Worm (Caenorhabditis elegans) whole organism, L3 larva: ENCODE measurements around the gene T25B6.6.
A peak's percentile ranks its signal among the peaks of the same experiment; 100 is the strongest.

Source experiments
- R02D3.7 ChIP-seq: fragments of 150-350 bp; optimal IDR thresholded peaks from 2 replicates; lab custom pipeline; 2014; ENCODE audit warnings: missing biosample characterization, missing genetic modification characterization
- ZK546.5 ChIP-seq: sonication (generic microtip); optimal IDR thresholded peaks from 2 replicates; lab custom pipeline; 2017; ENCODE audit warnings: missing biosample characterization, missing genetic modification characterization
- aly-2 ChIP-seq: fragments of 150-350 bp; optimal IDR thresholded peaks from 2 replicates; lab custom pipeline; 2014; ENCODE audit warnings: missing biosample characterization, missing genetic modification characterization
- ceh-16 ChIP-seq: sonication (generic microtip); optimal IDR thresholded peaks from 2 replicates; lab custom pipeline; 2017; ENCODE audit warnings: missing biosample characterization, missing genetic modification characterization
- ceh-9 ChIP-seq: sonication (generic microtip); optimal IDR thresholded peaks from 2 replicates; lab custom pipeline; 2018; ENCODE audit warnings: missing biosample characterization, missing genetic modification characterization
- egl-27 ChIP-seq: sonication (generic microtip); optimal IDR thresholded peaks from 4 replicates; lab custom pipeline; 2017; ENCODE audit warnings: missing biosample characterization, missing genetic modification reagents, missing genetic modification characterization
- egl-5 ChIP-seq: fragments of 150-350 bp; optimal IDR thresholded peaks from 2 replicates; lab custom pipeline; 2017; ENCODE audit warnings: missing biosample characterization, missing genetic modification reagents, missing genetic modification characterization, inconsistent platforms
- elt-2 ChIP-seq: sonication (generic microtip); optimal IDR thresholded peaks from 2 replicates; lab custom pipeline; 2016; ENCODE audit warnings: missing genetic modification reagents, mild to moderate bottlenecking, missing genetic modification characterization, missing compliant biosample characterization
- elt-3 ChIP-seq, 3 experiments: fragments of 150-350 bp in 1 of 3; sonication (generic microtip) in 2 of 3; optimal IDR thresholded peaks; 2 replicates in 2 of 3; 4 replicates in 1 of 3; lab custom pipeline; 2014 to 2017; ENCODE audit warnings: missing biosample characterization in 3 of 3, missing genetic modification characterization in 3 of 3
- eor-1 ChIP-seq, 2 experiments: fragments of 150-350 bp; optimal IDR thresholded peaks; 2 replicates each; lab custom pipeline; 2014 to 2018; ENCODE audit warnings: missing biosample characterization in 2 of 2, missing genetic modification characterization in 2 of 2
- fkh-10 ChIP-seq: sonication (generic microtip); optimal IDR thresholded peaks from 2 replicates; lab custom pipeline; 2017; ENCODE audit warnings: missing biosample characterization, missing genetic modification reagents, missing genetic modification characterization
- fos-1 ChIP-seq: fragments of 150-350 bp; optimal IDR thresholded peaks from 2 replicates; lab custom pipeline; 2014; ENCODE audit warnings: missing biosample characterization, missing genetic modification characterization
- hmg-11 ChIP-seq: sonication (generic microtip); optimal IDR thresholded peaks from 2 replicates; lab custom pipeline; 2016; ENCODE audit warnings: missing genetic modification characterization, missing compliant biosample characterization
- lin-15B ChIP-seq: fragments of 150-350 bp; optimal IDR thresholded peaks from 2 replicates; lab custom pipeline; 2014; ENCODE audit warnings: missing biosample characterization, missing genetic modification characterization
- lin-39 ChIP-seq: fragments of 150-350 bp; optimal IDR thresholded peaks from 2 replicates; lab custom pipeline; 2018; ENCODE audit warnings: missing biosample characterization, missing genetic modification reagents, missing genetic modification characterization
- lsy-12 ChIP-seq: sonication (generic microtip); optimal IDR thresholded peaks from 2 replicates; lab custom pipeline; 2016; ENCODE audit warnings: mild to moderate bottlenecking, missing genetic modification characterization, missing compliant biosample characterization
- mdl-1 ChIP-seq: fragments of 150-350 bp; optimal IDR thresholded peaks from 2 replicates; lab custom pipeline; 2014; ENCODE audit warnings: missing biosample characterization, missing genetic modification characterization
- mml-1 ChIP-seq: fragments of 150-350 bp; sonication (generic microtip); optimal IDR thresholded peaks from 3 replicates; lab custom pipeline; 2014; ENCODE audit warnings: missing biosample characterization, missing genetic modification characterization
- nfya-1 ChIP-seq: sonication (generic microtip); optimal IDR thresholded peaks from 2 replicates; lab custom pipeline; 2017; ENCODE audit warnings: missing genetic modification characterization, mild to moderate bottlenecking, missing compliant biosample characterization, antibody characterized with exemption, moderate library complexity; ENCODE audit not compliant: insufficient read depth
- nhr-12 ChIP-seq: fragments of 150-350 bp; optimal IDR thresholded peaks from 2 replicates; lab custom pipeline; 2014; ENCODE audit warnings: missing biosample characterization, missing genetic modification characterization
- nhr-23 ChIP-seq: fragments of 150-350 bp; optimal IDR thresholded peaks from 2 replicates; lab custom pipeline; 2014; ENCODE audit warnings: missing biosample characterization, missing genetic modification reagents, missing genetic modification characterization
- nhr-237 ChIP-seq: fragments of 150-350 bp; optimal IDR thresholded peaks from 2 replicates; lab custom pipeline; 2014; ENCODE audit warnings: missing biosample characterization, missing genetic modification characterization
- nhr-43 ChIP-seq: sonication (generic microtip); optimal IDR thresholded peaks from 2 replicates; lab custom pipeline; 2016; ENCODE audit warnings: mild to moderate bottlenecking, missing genetic modification characterization, missing compliant biosample characterization; ENCODE audit not compliant: poor library complexity, severe bottlenecking
- nhr-76 ChIP-seq: fragments of 150-350 bp; sonication (generic microtip); optimal IDR thresholded peaks from 5 replicates; lab custom pipeline; 2014; ENCODE audit warnings: missing biosample characterization, missing genetic modification characterization
- nhr-77 ChIP-seq: fragments of 150-350 bp; optimal IDR thresholded peaks from 2 replicates; lab custom pipeline; 2014; ENCODE audit warnings: missing biosample characterization, missing genetic modification characterization
- pqm-1 ChIP-seq: fragments of 150-350 bp; optimal IDR thresholded peaks from 2 replicates; lab custom pipeline; 2017; ENCODE audit warnings: missing biosample characterization, missing genetic modification characterization, inconsistent platforms
- sea-2 ChIP-seq: fragments of 150-350 bp; sonication (generic microtip); optimal IDR thresholded peaks from 4 replicates; lab custom pipeline; 2014; ENCODE audit warnings: missing biosample characterization, missing genetic modification reagents, missing genetic modification characterization
- skn-1 ChIP-seq: fragments of 150-350 bp; optimal IDR thresholded peaks from 2 replicates; lab custom pipeline; 2014; ENCODE audit warnings: missing biosample characterization, missing genetic modification characterization
- unc-62 ChIP-seq: fragments of 150-350 bp; sonication (generic microtip); optimal IDR thresholded peaks from 4 replicates; lab custom pipeline; 2014; ENCODE audit warnings: missing biosample characterization, missing genetic modification reagents, missing genetic modification characterization
- zag-1 ChIP-seq: fragments of 150-350 bp; optimal IDR thresholded peaks from 2 replicates; lab custom pipeline; 2014; ENCODE audit warnings: missing biosample characterization, missing genetic modification characterization
- ztf-11 ChIP-seq: fragments of 150-350 bp; optimal IDR thresholded peaks from 2 replicates; lab custom pipeline; 2014; ENCODE audit warnings: missing biosample characterization, missing genetic modification characterization
- ztf-4 ChIP-seq: fragments of 150-350 bp; optimal IDR thresholded peaks from 2 replicates; lab custom pipeline; 2014; ENCODE audit warnings: missing biosample characterization, missing genetic modification characterization

Gene T25B6.6

DNA sequence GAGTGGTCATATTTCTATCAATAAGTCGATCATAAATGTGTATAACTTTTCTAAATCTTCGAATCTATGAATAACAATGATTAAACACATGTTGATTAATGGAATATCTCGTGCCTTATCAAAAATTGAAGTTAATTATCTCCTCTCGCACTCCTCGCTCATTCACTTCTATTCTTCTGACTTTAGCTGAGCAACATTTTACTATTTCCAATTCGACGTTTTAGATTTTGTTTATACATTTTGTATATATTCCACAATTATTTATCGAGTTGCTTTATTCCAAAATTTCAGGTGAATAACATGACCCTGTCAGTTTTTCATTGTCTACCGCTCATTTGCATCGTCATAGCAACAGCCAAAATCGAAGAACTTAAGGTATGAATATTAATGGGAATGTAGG is 4.6 kb upstream of the T25B6.6 start, which contains the start of gene T25B6.3:
Gene T25B6.3, plus strand, starts transcription at position 301 of the 400 bp plus-strand sequence.
- TF ChIP-seq R02D3.7 (tag; lab: Kevin White, UChicago) (no peak), ZK546.5 (tag; lab: Kevin White, UChicago) (no peak), elt-3 (tag; optimal IDR thresholded peaks at IDR 0.05; lab: Kevin White, UChicago) (no peak), nhr-12 (tag; lab: Kevin White, UChicago) (no peak), lin-15B (tag; lab: Kevin White, UChicago) (no peak), lin-39 (tag; lab: Kevin White, UChicago) (no peak), elt-2 (tag; lab: Kevin White, UChicago) (no peak), ztf-4 (no peak), pqm-1 (tag; lab: Kevin White, UChicago) (no peak), nhr-77 (no peak)

DNA sequence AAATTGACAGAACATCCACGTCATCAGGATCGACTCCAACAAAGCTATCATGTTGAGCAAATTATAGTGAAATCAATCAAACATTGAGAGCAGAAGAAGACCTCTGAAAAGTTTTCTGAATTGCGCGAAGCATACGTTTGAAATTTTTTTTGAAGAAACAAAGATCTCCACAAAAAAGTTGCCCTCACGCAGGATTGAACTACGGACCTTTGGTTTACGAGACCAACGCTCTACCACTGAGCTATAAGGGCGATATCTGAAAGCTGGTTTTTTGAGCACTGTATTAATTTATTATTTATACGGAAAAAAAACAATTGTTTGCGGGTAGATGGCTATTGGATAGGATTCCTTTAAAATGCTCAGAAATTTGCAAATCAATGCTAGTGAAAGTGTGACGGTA is 2.8 kb upstream of the T25B6.6 start:
- TF ChIP-seq R02D3.7 (tag; lab: Kevin White, UChicago) (no peak), elt-3 (tag; optimal IDR thresholded peaks at IDR 0.05; lab: Kevin White, UChicago) (no peak), lsy-12 (tag; lab: Kevin White, UChicago) (no peak), mml-1 (tag; lab: Kevin White, UChicago) (no peak)
- TF ChIP-seq, all 47 proteins: peak for 0

DNA sequence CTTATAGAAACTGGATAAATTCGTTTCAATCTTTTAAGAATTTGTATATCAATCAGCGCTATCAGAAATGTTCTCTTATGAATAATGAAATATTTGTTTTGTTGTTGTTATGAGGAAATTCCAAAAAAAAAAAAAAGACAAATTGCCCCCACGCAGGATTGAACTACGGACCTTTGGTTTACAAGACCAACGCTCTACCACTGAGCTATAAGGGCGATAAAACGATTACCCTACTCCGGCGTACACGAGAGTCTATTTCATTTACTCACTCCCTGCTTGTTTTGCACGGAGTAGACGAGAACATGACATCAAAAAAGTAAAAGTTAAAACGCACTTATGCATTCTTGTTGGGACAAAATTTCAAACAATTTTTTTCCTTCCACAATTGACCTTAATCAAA is 1.6 kb upstream of the T25B6.6 start:
- TF ChIP-seq zag-1 (tag; lab: Kevin White, UChicago): no peak
- no peak for TF ChIP-seq eor-1 (tag; optimal IDR thresholded peaks at IDR 0.05; lab: Kevin White, UChicago)
- TF ChIP-seq elt-2 (tag; lab: Kevin White, UChicago): peak; percentile 15
- TF ChIP-seq egl-5 (tag; lab: Kevin White, UChicago): no peak
- no peak for TF ChIP-seq egl-27 (tag; lab: Kevin White, UChicago)
- TF ChIP-seq skn-1: no peak
- TF ChIP-seq nhr-43: peak; percentile 72
- TF ChIP-seq pqm-1 (tag; lab: Kevin White, UChicago): peak; percentile 1
- TF ChIP-seq ceh-16 (tag; lab: Kevin White, UChicago): no peak

DNA sequence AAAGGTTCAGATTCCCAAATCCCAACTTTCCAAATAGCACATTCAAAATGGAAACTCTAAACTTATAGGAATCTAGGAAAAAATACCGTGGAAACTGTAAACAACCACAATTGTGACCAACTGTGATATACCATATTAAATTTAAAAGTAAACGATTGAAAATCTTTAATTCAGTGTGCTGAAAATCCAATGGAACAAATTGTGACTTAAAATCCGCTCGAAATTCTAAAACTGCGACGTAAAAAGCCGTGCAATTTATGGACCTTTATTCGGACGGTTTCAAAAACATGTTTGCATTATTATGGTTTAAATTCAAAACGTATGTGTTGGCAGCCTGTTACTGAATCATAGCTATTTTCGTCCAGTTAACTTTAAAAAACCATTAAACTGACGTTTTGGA is 1.1 kb upstream of the T25B6.6 start:
- no peak for TF ChIP-seq lin-39 (tag; lab: Kevin White, UChicago)

DNA sequence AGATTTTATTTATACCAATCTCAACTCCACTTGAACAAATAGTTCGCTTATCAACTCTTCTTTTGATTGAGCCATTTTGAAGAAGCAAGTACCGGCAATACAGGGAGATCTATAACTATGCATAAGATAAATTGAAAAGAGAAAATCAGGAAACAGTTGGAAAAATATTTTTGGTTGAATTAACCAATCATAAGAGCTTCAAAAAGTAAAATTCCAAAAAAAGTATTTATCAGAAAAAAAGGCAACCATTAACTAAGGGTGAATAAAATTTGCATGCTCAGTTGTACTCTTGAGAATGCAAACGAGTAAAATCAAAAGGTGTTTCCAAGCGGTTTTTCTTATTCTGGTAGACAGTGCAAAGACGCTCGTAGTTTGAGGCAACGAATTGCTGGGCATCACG is 1.0 kb downstream of the T25B6.6 start, which contains the start of gene T25B6.5:
Gene T25B6.5, minus strand, starts transcription at position 101 of the 400 bp plus-strand sequence.
- no peak for TF ChIP-seq nhr-23 (tag; lab: Kevin White, UChicago)
- TF ChIP-seq ztf-4: no peak
- no peak for TF ChIP-seq lin-39 (tag; lab: Kevin White, UChicago)
- no peak for TF ChIP-seq zag-1 (tag; lab: Kevin White, UChicago)
- TF ChIP-seq unc-62: no peak
- no peak for TF ChIP-seq elt-3 (tag; optimal IDR thresholded peaks at IDR 0.05; lab: Kevin White, UChicago)
- no peak for TF ChIP-seq ztf-11 (tag; lab: Kevin White, UChicago)
- TF ChIP-seq hmg-11 (tag; lab: Kevin White, UChicago): no peak
- no peak for TF ChIP-seq ceh-9
- TF ChIP-seq nfya-1 (tag; lab: Kevin White, UChicago): no peak
- no peak for TF ChIP-seq fos-1

DNA sequence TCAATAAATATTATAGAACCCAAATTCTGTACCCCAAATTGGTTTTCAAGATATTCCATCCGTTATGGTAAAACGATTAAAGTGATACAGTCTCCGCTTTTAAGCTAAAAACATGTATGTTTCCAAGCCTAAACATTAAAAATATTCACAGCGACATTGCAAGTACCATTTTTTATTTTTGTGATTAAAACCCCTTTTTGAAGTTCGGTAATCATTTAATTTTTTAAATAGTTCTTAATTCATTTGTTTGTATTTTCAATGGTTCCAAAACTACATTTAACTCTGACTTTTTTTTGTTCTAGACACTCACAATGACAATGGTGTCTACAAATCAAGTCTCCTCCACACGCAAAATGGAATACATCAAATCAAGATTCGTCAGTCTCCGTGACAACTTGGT is 7.3 kb downstream of the T25B6.6 start, which contains the start of gene T25B6.4:
Gene T25B6.4, plus strand, starts transcription at position 301 of the 400 bp plus-strand sequence.
- TF ChIP-seq nhr-43 (no peak), ztf-11 (tag; lab: Kevin White, UChicago) (no peak), ceh-9 (no peak), aly-2 (tag; lab: Kevin White, UChicago) (no peak), nhr-237 (tag; lab: Kevin White, UChicago) (no peak), mdl-1 (no peak), ztf-4 (no peak), sea-2 (GFP tag; lab: Kevin White, UChicago) (no peak), egl-5 (tag; lab: Kevin White, UChicago) (no peak), nhr-77 (no peak), nhr-76 (tag; lab: Kevin White, UChicago) (no peak), fkh-10 (GFP tag; lab: Kevin White, UChicago) (no peak)
